Worm (Caenorhabditis elegans) whole organism, L4/young adult: Measurements from ENCODE around the gene mig-18.
A peak's percentile ranks its signal among the peaks of the same experiment; 100 is the strongest.

Experiments
- W03F9.2 ChIP-seq: fragments of 150-350 bp; optimal IDR thresholded peaks from 2 replicates; lab custom pipeline; 2014; ENCODE audit warnings: missing biosample characterization, missing genetic modification characterization
- dao-5 ChIP-seq: sonication (generic microtip); optimal IDR thresholded peaks from 2 replicates; lab custom pipeline; 2016; ENCODE audit warnings: missing genotype, missing genetic modification characterization, moderate library complexity, missing compliant biosample characterization
- him-1 ChIP-seq: sonication (generic microtip); optimal IDR thresholded peaks from 2 replicates; lab custom pipeline; 2016; ENCODE audit warnings: missing genotype, missing genetic modification reagents, missing genetic modification characterization, missing compliant biosample characterization

Gene mig-18

DNA sequence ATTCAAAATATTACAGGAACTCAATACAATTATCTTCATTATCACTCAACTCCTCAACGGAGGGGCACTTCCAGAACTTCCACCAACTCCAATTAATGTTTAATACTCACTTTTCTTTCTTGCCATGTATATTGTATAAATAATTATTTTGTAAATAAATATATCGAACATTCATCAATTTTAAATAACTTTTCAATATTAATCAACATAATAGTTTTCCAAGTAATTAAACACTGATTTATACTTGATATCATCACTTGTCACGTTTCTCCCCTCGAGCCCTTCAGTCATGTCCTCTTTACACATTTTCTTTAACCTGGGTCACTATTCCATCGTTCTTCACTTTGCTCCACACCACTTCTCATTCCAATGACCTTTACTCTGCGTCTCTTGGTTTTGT is at the start of gene mig-18:
Gene mig-18 (plus strand): TSS at position 301 of the 400 bp plus-strand sequence.
- TF ChIP-seq dao-5 (no peak), W03F9.2 (tag; lab: Kevin White, UChicago) (no peak), him-1 (tag; lab: Kevin White, UChicago) (no peak)

DNA sequence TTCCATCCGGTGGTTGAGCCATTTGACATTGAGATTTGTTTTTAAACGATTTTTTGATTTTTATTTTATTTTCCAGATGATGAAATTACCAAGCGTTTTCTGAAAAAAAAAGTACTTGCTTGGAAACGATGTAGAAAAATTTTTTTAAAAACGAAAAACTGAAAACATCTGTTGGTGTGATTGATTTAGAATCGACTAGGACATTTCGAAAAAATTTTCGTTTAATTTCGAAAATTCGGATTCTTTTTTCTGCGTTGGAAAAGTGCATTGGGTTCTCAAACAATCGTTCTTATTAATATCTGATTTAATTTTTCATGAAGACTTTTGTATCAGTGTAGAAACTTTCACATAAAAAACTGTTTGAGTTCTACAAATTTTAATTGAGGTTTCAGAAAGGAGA is 43.8 kb upstream of the mig-18 start, which contains the start of gene F53A2.9:
Gene F53A2.9 (minus strand): TSS at position 101 of the 400 bp plus-strand sequence.
- TF ChIP-seq him-1 (tag; lab: Kevin White, UChicago), result no peak
- TF ChIP-seq dao-5, result no peak
- no peak for TF ChIP-seq W03F9.2 (tag; lab: Kevin White, UChicago)

DNA sequence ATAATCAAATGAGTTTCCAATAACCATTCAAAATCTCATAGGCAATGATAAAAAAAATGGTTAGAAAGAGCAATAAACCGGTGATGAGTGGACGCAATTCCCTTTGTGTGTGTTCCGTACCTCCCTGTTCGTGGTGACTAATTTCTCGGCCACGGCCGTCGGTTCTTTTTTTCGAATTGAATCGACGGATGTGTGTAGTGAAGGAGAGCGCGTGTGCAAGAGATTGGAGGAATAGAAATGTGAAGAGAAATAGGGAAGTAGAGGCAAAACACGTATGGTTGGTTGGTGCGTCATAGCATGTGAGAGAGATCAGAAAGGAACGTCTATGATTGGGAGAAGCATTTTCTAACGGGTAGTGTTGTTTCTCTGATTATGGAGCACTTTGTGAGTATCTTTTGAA is 43.2 kb upstream of the mig-18 start:
- TF ChIP-seq him-1 (tag; lab: Kevin White, UChicago), result no peak
- peak; percentile 28 for TF ChIP-seq W03F9.2 (tag; lab: Kevin White, UChicago)

DNA sequence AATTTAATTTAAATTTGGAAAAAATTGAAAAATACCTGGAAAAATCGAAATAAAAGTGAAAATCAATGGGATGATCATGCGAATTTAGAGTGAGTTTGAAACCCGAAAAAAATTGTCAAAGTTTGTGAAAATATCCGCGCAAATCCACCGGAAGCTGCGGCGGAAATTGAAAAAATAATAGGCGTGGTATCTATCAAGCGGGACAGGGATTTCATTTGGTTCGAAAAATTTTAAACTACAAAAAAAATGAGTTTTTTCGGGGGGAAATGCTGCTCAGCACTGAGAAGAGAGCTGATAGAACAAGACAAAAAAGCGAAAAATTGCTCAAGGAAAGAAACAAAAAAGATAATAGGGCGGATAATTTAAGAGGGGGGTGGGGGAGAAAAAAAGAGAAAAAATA is 32.1 kb upstream of the mig-18 start, which contains the start of gene T03F6.9:
Gene T03F6.9 (minus strand): TSS at position 101 of the 400 bp plus-strand sequence.
- no peak for TF ChIP-seq W03F9.2 (tag; lab: Kevin White, UChicago)
- no peak for TF ChIP-seq him-1 (tag; lab: Kevin White, UChicago)
- TF ChIP-seq dao-5, result no peak

DNA sequence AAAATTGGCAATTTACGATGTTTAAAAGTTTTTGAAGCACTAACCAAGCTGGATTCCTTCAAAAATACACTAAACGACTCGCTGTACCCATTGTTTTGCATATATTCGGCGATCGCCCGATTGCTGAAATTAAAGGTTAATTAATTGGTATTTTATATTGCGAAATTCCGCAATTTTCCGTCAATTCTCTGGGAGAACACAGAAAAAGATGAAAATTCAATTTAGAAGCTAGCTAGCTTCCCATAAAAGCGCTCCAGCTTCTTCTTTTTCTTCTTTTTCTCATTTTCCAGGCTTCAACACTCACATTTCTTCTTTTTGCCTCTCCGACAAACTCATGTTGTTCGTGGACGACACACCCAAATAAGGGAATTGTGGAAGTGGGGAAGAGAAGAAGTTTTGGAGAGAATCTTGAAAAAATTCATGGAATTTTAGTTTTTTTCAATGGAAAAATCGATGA is 26.7 kb upstream of the mig-18 start, which contains the start of gene lis-1:
Gene lis-1 (minus strand): TSS at position 407 of the 457 bp plus-strand sequence.
- TF ChIP-seq dao-5 (no peak), him-1 (tag; lab: Kevin White, UChicago) (no peak), W03F9.2 (tag; lab: Kevin White, UChicago) (no peak)

DNA sequence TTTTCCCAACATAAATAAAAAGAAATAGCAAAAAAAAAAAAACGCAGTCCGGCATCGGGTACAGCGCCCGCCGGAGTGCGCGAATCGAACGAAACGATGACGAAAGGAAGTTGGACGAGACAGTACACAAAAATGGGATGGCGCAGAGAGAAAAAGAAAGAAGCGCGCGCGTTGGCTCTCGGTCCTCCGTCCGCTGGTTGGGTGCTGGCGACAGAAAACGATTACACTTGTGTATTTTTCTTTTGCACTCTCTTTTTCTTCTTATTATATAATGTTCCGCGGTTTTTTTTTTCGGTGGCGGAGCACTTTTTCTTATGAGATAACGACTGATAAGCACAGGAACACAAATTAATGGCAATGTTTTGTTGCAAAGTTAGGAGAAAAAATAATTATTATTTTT is 25.8 kb upstream of the mig-18 start:
- TF ChIP-seq W03F9.2 (tag; lab: Kevin White, UChicago) (peak; percentile 20), him-1 (tag; lab: Kevin White, UChicago) (no peak)

DNA sequence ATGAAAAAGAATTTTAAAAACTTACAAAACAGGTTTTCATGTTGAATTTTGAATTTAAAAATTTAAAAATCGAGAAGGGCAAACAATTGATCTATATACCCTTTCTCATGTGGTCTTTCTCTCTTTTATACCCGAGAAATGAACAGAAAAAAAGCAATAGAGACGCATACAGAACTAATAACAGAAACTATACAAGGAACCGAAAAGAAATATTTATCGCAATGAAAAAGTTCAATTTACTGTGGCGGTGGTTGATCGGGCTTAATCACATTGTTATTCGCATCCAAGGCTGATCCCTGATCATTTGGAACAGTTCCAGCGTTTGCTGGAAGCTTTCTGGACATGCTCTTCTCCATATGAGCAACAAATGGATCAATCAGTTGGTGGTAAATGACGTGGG is 24.8 kb upstream of the mig-18 start, which contains the start of gene T03F6.10:
Gene T03F6.10 (minus strand): TSS at position 101 of the 400 bp plus-strand sequence.
- TF ChIP-seq dao-5 (no peak), W03F9.2 (tag; lab: Kevin White, UChicago) (no peak), him-1 (tag; lab: Kevin White, UChicago) (no peak)

DNA sequence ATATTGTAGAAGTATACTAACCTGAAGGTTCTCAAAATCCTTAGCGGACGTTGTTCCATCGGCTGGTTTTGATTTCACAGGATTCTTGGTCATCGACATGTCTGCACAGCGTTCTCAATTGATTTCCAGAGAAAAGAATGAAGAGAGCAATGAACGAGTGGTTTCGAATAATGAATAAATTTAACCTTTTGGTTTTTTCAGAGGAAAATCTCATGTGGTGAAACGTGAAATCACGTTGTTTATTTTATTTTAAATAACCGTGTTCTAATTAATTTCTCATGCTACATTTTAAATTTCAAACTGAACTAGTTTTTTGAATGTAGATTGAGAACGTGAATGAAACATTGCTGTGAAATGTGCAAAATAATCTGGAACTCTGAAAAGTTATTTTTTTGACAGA is 22.8 kb upstream of the mig-18 start, which contains the start of gene T03F6.6:
Gene T03F6.6 (minus strand): TSS at position 101 of the 400 bp plus-strand sequence.
- TF ChIP-seq dao-5, result no peak
- TF ChIP-seq him-1 (tag; lab: Kevin White, UChicago), result no peak
- TF ChIP-seq W03F9.2 (tag; lab: Kevin White, UChicago), result no peak

DNA sequence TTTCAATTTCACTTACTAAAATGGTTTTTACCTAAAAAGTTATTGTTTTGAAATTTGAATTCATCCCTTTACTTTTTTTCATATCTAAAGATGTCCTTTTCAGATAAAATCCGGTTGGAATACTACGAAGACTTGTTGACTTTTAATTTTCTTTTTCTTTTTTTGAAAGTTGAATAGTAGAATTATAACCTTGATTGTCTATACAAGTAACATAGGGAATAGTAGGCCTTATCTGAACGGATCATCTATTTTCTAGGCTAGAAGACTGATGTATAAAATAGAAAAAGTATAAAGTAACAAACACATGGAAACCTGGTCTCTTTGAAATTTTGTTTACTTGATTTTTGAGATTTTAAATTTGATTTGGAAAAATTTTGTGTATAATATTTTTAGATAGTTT is 22.2 kb upstream of the mig-18 start:
- TF ChIP-seq W03F9.2 (tag; lab: Kevin White, UChicago), result no peak
- no peak for TF ChIP-seq him-1 (tag; lab: Kevin White, UChicago)
- TF ChIP-seq dao-5, result no peak

DNA sequence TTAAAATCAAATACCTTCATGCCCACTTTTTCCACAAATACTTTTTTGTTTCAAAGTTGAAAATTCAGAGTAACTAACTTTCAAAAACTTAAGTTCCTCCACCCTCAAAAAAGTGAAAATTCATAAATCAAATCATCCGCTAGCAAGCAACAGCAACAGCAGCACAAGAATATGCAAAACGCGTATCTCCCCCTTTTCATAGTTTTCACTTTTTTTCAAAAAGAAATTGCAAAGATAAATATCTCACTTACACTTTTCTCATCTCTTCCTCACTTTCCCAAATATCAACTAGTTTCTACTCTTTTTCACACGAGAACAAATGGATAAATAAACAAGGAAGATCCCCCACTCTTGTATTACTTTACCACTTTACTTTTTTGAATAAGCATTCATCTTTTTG is 21.4 kb upstream of the mig-18 start:
- TF ChIP-seq W03F9.2 (tag; lab: Kevin White, UChicago) (no peak), him-1 (tag; lab: Kevin White, UChicago) (no peak), dao-5 (no peak)

DNA sequence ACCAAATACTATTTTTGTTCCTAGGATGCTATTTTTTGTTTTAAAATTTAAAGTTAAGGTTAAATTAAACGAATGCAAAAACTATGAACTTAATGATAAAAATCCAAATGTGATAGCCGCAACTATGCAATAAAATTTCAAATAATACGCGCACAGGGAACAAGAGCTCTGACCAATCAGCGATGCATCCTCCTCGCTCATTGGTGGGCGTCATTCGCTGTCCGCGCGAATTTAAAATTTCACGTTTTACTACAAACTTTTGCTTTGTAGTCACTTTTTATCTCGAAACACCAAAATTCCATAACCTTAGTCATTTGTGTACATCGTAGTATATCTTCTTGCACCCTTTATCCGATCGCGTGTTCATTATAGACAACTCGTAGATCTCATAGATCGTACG is 19.9 kb upstream of the mig-18 start:
- TF ChIP-seq W03F9.2 (tag; lab: Kevin White, UChicago), result no peak
- no peak for TF ChIP-seq dao-5
- TF ChIP-seq him-1 (tag; lab: Kevin White, UChicago), result no peak

DNA sequence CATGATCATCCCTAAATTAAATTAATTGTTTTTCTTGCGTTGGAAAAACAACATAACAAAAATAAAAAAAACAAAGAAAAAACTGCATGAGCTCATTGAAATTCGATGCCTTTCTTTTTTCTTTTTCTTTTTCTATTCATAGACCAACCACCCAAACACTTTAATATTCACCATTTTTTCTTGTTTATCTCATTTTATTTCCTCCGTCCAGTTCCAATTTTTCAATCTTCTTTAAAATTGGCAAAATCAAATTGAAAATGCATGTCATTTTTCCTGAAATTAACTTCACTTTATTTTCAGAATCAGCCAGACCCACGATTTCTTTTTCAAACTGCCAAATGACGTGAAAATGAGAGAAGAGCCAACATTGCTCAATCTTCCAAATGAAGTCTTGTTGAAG is 17.2 kb upstream of the mig-18 start, which contains the start of gene T03F6.4:
Gene T03F6.4 (plus strand): TSS at position 301 of the 400 bp plus-strand sequence.
- TF ChIP-seq him-1 (tag; lab: Kevin White, UChicago), result no peak
- no peak for TF ChIP-seq dao-5
- TF ChIP-seq W03F9.2 (tag; lab: Kevin White, UChicago), result no peak

DNA sequence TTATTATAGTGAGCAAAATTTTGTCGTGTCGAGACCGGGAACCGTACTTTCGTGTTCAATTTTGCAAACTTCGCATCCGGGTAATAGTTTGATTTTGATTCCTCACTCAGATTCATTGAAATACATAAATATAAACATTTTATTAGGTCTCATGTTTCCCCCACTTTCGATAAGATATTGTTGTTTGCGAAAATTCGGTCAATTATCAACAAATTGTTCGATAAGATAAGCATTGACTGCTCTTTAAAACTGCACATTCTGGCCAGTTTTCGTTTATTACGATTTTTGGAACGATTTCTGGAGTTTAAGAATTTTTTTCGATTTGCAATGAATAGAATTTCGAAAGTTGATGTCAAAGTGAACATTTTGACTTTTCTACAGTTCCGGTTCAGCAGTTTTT is 14.4 kb upstream of the mig-18 start:
- TF ChIP-seq W03F9.2 (tag; lab: Kevin White, UChicago), result no peak
- TF ChIP-seq dao-5, result no peak
- TF ChIP-seq him-1 (tag; lab: Kevin White, UChicago), result no peak

DNA sequence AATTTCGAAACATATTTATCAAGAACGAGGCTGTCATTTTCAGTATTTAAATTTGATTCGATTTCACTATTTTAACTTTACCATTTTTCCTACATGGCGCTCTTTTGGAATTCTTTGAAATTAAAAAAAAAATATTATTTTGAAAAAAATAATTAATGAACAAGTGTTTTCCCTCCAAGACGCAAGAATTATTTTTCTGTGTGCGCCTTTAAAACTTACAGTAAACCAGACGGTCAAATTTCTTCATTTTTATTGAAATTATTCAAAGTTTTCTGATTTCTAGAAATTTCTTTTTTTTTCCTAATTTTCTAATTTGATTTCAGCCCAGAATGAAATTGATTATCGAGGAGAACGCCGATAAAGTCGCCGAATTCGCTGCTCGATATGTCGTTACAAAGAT is 14.0 kb upstream of the mig-18 start, which contains the start of gene T03F6.3:
Gene T03F6.3 (plus strand): TSS at position 318 of the 400 bp plus-strand sequence.
- TF ChIP-seq dao-5, result no peak
- TF ChIP-seq him-1 (tag; lab: Kevin White, UChicago), result no peak
- TF ChIP-seq W03F9.2 (tag; lab: Kevin White, UChicago), result no peak

DNA sequence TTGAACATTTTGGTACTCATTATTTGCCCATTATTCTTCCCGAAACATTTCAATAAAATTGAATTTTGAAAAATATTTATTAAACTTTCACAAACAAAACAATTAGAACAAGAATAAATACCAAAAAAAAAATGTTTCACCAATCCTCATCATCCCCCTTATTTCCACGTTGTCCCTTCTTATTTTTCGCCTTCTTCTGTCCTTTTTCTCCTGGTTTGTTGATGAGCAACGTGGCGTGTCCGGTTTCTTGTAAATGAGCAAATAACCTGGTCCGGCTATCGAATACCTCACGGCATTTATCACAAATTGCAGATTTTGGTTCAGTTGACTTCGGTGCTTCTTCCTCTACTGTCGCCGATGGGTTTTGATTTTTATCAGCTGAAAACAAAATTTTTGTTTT is 12.2 kb upstream of the mig-18 start:
- no peak for TF ChIP-seq him-1 (tag; lab: Kevin White, UChicago)
- no peak for TF ChIP-seq W03F9.2 (tag; lab: Kevin White, UChicago)
- no peak for TF ChIP-seq dao-5
